Worm (Caenorhabditis elegans): ENCODE data around the gene Y39A3CL.7.

The Y39A3CL.7 gene

DNA sequence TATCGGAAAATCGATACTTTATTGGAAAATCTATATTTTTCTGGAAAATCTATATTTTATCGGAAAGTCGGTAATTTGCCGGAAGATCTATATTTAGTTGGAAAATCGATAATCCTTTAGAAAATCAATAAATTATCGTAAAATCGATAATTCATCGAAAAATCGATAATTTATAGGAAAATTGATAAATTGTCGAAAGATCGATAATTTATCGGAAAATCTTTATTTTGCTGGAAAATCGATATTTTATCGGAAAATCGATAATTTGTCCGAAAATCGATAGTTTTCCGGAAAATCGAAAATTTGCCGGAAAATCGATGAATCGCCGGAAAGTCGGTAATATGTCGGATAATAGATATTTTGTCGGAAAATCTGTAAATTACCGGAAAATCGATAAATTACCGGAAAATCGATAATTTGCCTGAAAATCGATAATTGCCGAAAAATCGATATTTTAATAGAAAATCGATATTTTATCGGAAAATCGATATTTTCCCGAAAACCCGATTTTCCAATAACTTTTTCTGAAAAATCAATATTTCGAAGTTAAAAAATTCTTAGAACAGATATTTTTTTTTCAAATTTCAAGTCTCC lies 19.2 kb upstream of the Y39A3CL.7 start:
- TF ChIP-seq fkh-10 (GFP tag; optimal IDR thresholded peaks at IDR 0.05) = no peak
- TF ChIP-seq lin-15B (tag; optimal IDR thresholded peaks at IDR 0.05) = no peak
- no peak for TF ChIP-seq aly-2 (tag; optimal IDR thresholded peaks at IDR 0.05)
- no peak for TF ChIP-seq pqm-1 (tag; optimal IDR thresholded peaks at IDR 0.05)
- TF ChIP-seq ceh-28 (tag; optimal IDR thresholded peaks at IDR 0.05) = peak; percentile 99

DNA sequence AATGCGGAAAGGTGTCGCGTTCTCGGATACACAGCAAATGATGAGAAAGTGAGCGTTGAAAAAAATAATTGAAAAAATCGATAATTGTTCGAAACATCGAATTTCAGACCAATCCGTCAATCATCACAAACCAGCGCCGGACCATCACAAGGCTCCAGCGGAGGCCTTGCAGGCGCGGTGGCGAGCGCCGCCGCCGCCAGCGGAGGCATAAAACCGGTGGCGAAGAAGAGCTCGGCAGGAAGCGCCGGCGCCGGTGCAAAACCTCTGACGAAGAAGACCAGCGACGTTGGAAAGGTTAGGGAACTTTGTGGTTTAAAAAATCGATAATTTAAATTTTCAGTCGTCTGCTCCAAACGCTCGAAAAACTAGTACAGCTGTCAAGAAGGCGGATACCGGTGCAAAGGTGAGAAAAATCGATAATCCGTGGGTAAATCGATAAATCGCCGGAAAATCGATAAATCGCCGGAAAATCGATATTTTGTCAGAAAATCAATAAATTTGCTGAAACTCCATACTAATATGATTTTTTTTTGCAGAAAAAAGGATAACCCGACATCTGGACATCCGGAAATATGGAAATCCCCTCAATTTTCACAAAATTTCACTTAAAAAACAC lies 18.4 kb upstream of the Y39A3CL.7 start:
- TF ChIP-seq nhr-23 (tag; optimal IDR thresholded peaks at IDR 0.05) (no peak), ceh-9 (tag; optimal IDR thresholded peaks at IDR 0.05) (no peak), fkh-10 (GFP tag; optimal IDR thresholded peaks at IDR 0.05) (no peak), egl-27 (tag; optimal IDR thresholded peaks at IDR 0.05) (no peak), lin-39 (tag; optimal IDR thresholded peaks at IDR 0.05) (no peak), ceh-28 (tag; optimal IDR thresholded peaks at IDR 0.05) (peak; percentile 92)

DNA sequence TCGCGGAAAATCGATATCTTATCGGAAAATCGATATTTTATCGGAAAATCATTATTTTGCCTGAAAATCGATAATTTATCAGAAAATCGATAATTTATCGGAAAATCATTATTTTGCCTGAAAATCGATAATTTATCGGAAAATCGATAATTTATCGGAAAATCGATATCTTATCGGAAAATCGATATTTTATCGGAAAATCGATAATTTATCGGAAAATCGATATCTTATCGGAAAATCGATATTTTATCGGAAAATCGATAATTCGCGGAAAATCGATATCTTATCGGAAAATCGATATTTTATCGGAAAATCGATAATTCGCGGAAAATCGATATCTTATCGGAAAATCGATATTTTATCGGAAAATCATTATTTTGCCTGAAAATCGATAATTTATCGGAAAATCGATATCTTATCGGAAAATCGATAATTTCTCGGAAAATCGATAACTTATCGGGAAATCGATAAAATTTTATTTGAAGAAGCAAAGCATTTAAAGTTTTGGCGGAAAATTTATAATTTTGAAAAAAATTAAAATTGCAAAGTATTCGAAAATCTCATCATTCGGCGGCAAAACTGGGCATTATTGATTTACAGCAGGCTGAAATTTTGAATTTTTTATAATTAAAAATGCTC lies 17.3 kb upstream of the Y39A3CL.7 start:
- TF ChIP-seq ceh-28 (tag; optimal IDR thresholded peaks at IDR 0.05) = peak; percentile 100

DNA sequence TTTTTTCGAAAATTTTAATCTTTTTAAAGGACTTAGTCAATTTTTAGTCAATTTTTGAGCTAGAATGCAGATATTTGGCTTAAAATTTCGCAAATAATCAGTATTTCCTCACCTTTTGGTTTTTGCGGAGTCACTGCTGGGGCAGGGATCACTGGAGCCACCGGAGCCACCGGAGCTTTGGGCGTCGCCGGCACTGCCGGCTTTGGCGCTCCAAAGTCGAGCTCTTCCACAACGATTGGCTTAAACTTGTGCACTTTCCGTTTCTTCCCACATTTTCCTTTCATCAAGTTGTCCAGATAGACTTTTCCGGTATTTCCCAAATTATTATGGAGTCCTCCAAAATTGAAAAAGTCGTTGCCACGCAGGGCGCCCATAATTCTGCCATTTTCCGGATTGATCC lies 10.4 kb upstream of the Y39A3CL.7 start:
- TF ChIP-seq nhr-76 (tag; optimal IDR thresholded peaks at IDR 0.05) = no peak
- TF ChIP-seq pha-4 (tag; optimal IDR thresholded peaks at IDR 0.05) = no peak
- no peak for TF ChIP-seq elt-1 (tag; optimal IDR thresholded peaks at IDR 0.05)
- no peak for TF ChIP-seq skn-1 (tag; optimal IDR thresholded peaks at IDR 0.05)
- TF ChIP-seq hmg-11 (tag; optimal IDR thresholded peaks at IDR 0.05) = no peak
- TF ChIP-seq ztf-11 (tag; optimal IDR thresholded peaks at IDR 0.05) = no peak
- no peak for TF ChIP-seq fkh-2 (tag; optimal IDR thresholded peaks at IDR 0.05)
- TF ChIP-seq tbx-2 (tag; optimal IDR thresholded peaks at IDR 0.05) = no peak
- TF ChIP-seq nhr-25 (tag; optimal IDR thresholded peaks at IDR 0.05) = no peak
- TF ChIP-seq nhr-28 (tag; optimal IDR thresholded peaks at IDR 0.05) = no peak
- TF ChIP-seq mml-1 (tag; optimal IDR thresholded peaks at IDR 0.05) = no peak
- no peak for TF ChIP-seq egl-5 (tag; optimal IDR thresholded peaks at IDR 0.05)
- no peak for TF ChIP-seq elt-3 (tag; optimal IDR thresholded peaks at IDR 0.05)
- TF ChIP-seq lsy-12 (tag; optimal IDR thresholded peaks at IDR 0.05) = no peak
- TF ChIP-seq ama-1 (optimal IDR thresholded peaks at IDR 0.05) = no peak
- TF ChIP-seq mdl-1 (tag; optimal IDR thresholded peaks at IDR 0.05) = no peak

DNA sequence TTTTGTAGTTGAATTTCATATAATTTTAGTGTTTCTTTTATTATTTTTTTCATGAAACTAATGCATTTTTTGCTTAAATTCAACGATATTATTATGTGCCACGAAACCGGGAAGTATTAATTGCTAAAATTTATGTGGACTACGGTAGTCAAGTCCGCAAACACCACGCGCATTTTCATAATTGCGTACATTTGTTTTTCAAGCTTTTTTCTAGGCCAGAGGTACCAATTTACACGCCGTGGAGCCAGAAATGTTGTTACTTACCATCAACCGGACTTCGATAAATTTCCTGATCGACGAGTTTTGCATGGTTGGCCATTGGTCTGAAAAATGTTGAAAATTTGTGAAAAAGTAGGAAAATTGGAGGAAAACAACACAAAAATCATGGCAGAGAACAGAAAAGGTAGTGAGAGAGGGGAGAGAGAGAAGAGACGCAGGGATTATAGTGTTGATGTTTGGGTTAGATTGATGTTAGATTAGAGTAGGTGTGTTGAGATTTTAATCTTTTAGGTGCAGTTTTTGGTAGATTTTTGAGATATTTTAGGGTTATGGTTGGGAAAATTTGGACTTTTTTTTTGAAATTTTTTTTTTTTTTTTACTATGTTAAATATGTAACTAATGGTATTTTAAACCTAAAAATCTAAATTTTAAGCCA lies 6.6 kb upstream of the Y39A3CL.7 start, which contains the start of gene clp-4:
Gene clp-4 (minus strand): TSS at position 323 of the 655 bp plus-strand sequence.
- no peak for TF ChIP-seq pqm-1 (tag; optimal IDR thresholded peaks at IDR 0.05)
- TF ChIP-seq skn-1 (tag; optimal IDR thresholded peaks at IDR 0.05) = no peak
- TF ChIP-seq nhr-25 (tag; optimal IDR thresholded peaks at IDR 0.05) = peak; percentile 8
- no peak for TF ChIP-seq nhr-43 (tag; optimal IDR thresholded peaks at IDR 0.05; ENCODE audit: poor library complexity, severe bottlenecking)
- no peak for TF ChIP-seq ztf-11 (tag; optimal IDR thresholded peaks at IDR 0.05)
- TF ChIP-seq nhr-28 (tag; optimal IDR thresholded peaks at IDR 0.05) = no peak
- peak; percentile 33 for TF ChIP-seq nhr-23 (tag; optimal IDR thresholded peaks at IDR 0.05)
- peak; percentile 97 for TF ChIP-seq elt-1 (tag; optimal IDR thresholded peaks at IDR 0.05)
- no peak for TF ChIP-seq jun-1 (tag; optimal IDR thresholded peaks at IDR 0.05)
- TF ChIP-seq nhr-237 (tag; optimal IDR thresholded peaks at IDR 0.05) = no peak
- no peak for TF ChIP-seq mdl-1 (tag; optimal IDR thresholded peaks at IDR 0.05)
- no peak for TF ChIP-seq zag-1 (tag; optimal IDR thresholded peaks at IDR 0.05)
- TF ChIP-seq snpc-4 (tag; optimal IDR thresholded peaks at IDR 0.05) = no peak
- TF ChIP-seq nhr-11 (tag; optimal IDR thresholded peaks at IDR 0.05) = no peak
- TF ChIP-seq ceh-82 (tag; optimal IDR thresholded peaks at IDR 0.05) = no peak
- TF ChIP-seq ama-1 (optimal IDR thresholded peaks at IDR 0.05) = no peak
- no peak for TF ChIP-seq nhr-76 (tag; optimal IDR thresholded peaks at IDR 0.05)
- no peak for TF ChIP-seq mml-1 (tag; optimal IDR thresholded peaks at IDR 0.05)
- TF ChIP-seq fkh-2 (tag; optimal IDR thresholded peaks at IDR 0.05) = no peak
- no peak for TF ChIP-seq fkh-10 (GFP tag; optimal IDR thresholded peaks at IDR 0.05)
- TF ChIP-seq elt-2 (tag; optimal IDR thresholded peaks at IDR 0.05) = no peak
- no peak for TF ChIP-seq elt-3 (tag; optimal IDR thresholded peaks at IDR 0.05)
- TF ChIP-seq fos-1 (tag; optimal IDR thresholded peaks at IDR 0.05) = no peak
